Worm (Caenorhabditis elegans) whole organism, midembryonic: ENCODE measurements around the gene Y57G11C.5.
"Not testable (repeated sequence)": the region's sequence is repeated elsewhere in the genome, so short reads cannot be mapped to it uniquely, and the experiment has no call there.

Experiments used
- T22C8.4 ChIP-seq: fragments of 200-800 bp; sonication (Bioruptor generic); IDR thresholded peaks from 2 replicates; pipeline ENCODE4 v1.3.6; 2022; ENCODE audit warnings: missing genetic modification characterization, missing compliant biosample characterization
- cog-1 ChIP-seq: sonication (generic microtip); optimal IDR thresholded peaks from 2 replicates; lab custom pipeline; 2016; ENCODE audit warnings: missing genetic modification characterization, missing compliant biosample characterization
- flt-1 ChIP-seq: fragments of 200-800 bp; sonication (Bioruptor generic); IDR thresholded peaks from 2 replicates; pipeline ENCODE4 v1.3.6; 2022; ENCODE audit warnings: missing genetic modification characterization, missing compliant biosample characterization
- klf-2 ChIP-seq: fragments of 200-800 bp; sonication (Bioruptor generic); conservative IDR thresholded peaks from 2 replicates; pipeline ENCODE4 v1.3.6; 2022; ENCODE audit warnings: missing genetic modification reagents, missing genetic modification characterization, missing compliant biosample characterization
- med-1 ChIP-seq: sonication (generic microtip); optimal IDR thresholded peaks from 2 replicates; lab custom pipeline; 2017; ENCODE audit warnings: missing genetic modification characterization, mild to moderate bottlenecking, missing compliant biosample characterization, antibody characterized with exemption, missing genetic modification reagents; ENCODE audit not compliant: insufficient read depth
- ref-1 ChIP-seq: fragments of 200-800 bp; sonication (Bioruptor generic); conservative IDR thresholded peaks from 2 replicates; pipeline ENCODE4 v1.3.6; 2022; ENCODE audit warnings: missing genetic modification reagents, missing genetic modification characterization, missing compliant biosample characterization
- tab-1 ChIP-seq: fragments of 200-800 bp; sonication (Bioruptor generic); IDR thresholded peaks from 2 replicates; pipeline ENCODE4 v1.3.6; 2022; ENCODE audit warnings: missing genetic modification characterization, missing compliant biosample characterization
- ztf-23 ChIP-seq: fragments of 200-800 bp; sonication (Bioruptor generic); IDR thresholded peaks from 2 replicates; pipeline ENCODE4 v1.3.6; 2022; ENCODE audit warnings: missing genetic modification reagents, missing genetic modification characterization, missing compliant biosample characterization
- ztf-29 ChIP-seq: fragments of 200-800 bp; sonication (Bioruptor generic); IDR thresholded peaks from 2 replicates; pipeline ENCODE4 v1.3.6; 2022; ENCODE audit warnings: missing genetic modification reagents, missing genetic modification characterization, missing compliant biosample characterization

The Y57G11C.5 gene

DNA sequence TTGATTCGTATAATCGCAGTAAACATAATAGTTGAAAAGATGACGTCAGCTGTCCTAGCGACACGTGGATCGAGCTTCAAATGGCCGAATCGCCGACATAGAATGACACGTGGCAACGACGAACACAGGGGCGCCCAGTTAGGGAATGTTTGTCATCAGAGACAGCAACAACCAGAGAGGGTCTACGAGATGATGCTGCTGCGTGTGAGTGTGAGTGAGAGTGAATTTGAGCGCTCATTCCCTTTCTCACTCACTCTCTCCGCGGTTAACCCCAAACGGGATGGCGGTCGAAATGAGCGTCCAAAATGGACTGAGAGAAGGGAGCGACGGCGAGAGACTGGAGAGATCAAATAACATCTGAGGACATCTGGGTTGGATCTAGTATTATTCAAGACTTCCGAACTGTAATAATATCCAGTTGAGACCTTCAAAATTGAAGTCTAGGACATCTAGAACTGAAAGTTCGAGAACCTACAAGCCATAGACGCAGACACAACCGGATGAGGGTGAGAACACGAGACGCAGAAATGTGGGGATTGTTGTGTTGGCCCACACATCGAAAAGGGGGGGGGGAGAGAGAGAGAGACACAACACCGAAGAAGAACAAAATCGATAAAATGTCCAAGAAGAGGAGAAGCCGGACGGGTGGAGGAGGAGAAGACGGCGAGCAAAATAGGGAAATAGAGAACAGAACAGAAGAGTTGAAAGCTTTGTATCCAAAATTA lies 28.8 kb upstream of the Y57G11C.5 start:
- no peak for TF ChIP-seq med-1 (GFP tag; lab: Kevin White, UChicago)
- no peak for TF ChIP-seq flt-1 (GFP tag; lab: Robert Waterston, UW)
- TF ChIP-seq ref-1, result no peak
- peak; percentile 54 for TF ChIP-seq cog-1 (tag; lab: Kevin White, UChicago)
- TF ChIP-seq ztf-29 (GFP tag; lab: Robert Waterston, UW), result peak; percentile 78; the same call in 1 of the 2 replicates
- no peak for TF ChIP-seq tab-1 (GFP tag; lab: Robert Waterston, UW)
- TF ChIP-seq ztf-23 (GFP tag; lab: Robert Waterston, UW), result no peak
- no peak for TF ChIP-seq klf-2
- TF ChIP-seq T22C8.4 (GFP tag; lab: Robert Waterston, UW), result peak; percentile 86

DNA sequence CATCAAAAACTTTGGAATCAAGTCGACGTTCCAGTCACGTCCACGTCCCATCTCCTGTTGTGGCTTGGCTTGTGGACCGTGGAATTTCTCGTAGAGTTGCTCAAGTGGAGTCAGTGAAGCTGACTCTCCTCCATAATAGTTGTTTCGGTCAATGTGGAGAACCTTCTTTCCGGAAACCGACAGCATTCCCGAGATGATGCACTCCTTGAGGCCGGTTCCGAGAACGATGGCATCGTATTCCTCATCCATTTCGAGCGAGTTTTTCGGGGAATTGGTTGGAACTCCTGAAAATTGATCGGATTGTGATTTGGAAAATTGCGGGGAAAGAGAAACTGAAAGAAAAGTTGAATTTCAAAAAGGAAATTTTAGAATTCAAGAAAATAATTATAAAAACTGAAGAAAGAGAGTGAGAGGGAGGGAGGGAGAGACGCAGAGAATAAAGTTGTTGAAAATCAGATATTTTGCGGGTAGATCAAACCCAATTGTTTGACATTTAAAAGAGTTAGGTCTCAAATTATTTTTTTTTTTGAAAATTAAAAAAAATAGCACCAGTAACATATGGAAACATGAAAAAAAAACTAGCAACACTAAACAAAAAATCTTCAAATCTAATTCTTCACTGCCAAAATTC lies 27.5 kb upstream of the Y57G11C.5 start, which contains the start of gene gdi-1:
Gene gdi-1, minus strand, starts transcription at position 286 of the 631 bp plus-strand sequence.
- TF ChIP-seq med-1 (GFP tag; lab: Kevin White, UChicago) (no peak), ztf-23 (GFP tag; lab: Robert Waterston, UW) (no peak), cog-1 (tag; lab: Kevin White, UChicago) (no peak), ref-1 (no peak), tab-1 (GFP tag; lab: Robert Waterston, UW) (no peak), flt-1 (GFP tag; lab: Robert Waterston, UW) (no peak), ztf-29 (GFP tag; lab: Robert Waterston, UW) (no peak), klf-2 (no peak), T22C8.4 (GFP tag; lab: Robert Waterston, UW) (no peak)

DNA sequence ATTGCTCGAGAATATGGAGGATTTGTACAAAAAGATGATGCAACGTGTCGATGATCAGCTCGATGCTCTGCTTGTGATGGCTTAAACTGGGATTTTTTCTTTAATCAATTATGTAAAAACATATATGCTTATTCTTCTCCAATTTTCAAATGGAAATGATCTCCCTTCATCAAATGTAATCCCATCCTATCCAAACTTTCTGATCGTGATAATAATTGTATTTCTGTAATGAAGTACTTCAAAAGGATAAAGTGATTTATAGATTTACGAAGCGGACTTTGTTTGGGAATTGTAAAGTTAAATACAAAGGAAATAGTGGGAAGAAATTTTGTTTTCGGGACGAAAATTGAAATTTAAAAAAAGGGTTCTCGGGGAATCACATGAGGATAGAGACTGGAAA lies 25.3 kb upstream of the Y57G11C.5 start:
- no peak for TF ChIP-seq ref-1
- no peak for TF ChIP-seq ztf-23 (GFP tag; lab: Robert Waterston, UW)
- no peak for TF ChIP-seq ztf-29 (GFP tag; lab: Robert Waterston, UW)
- no peak for TF ChIP-seq klf-2
- no peak for TF ChIP-seq med-1 (GFP tag; lab: Kevin White, UChicago)
- TF ChIP-seq cog-1 (tag; lab: Kevin White, UChicago), result no peak
- no peak for TF ChIP-seq T22C8.4 (GFP tag; lab: Robert Waterston, UW)
- TF ChIP-seq tab-1 (GFP tag; lab: Robert Waterston, UW), result no peak

DNA sequence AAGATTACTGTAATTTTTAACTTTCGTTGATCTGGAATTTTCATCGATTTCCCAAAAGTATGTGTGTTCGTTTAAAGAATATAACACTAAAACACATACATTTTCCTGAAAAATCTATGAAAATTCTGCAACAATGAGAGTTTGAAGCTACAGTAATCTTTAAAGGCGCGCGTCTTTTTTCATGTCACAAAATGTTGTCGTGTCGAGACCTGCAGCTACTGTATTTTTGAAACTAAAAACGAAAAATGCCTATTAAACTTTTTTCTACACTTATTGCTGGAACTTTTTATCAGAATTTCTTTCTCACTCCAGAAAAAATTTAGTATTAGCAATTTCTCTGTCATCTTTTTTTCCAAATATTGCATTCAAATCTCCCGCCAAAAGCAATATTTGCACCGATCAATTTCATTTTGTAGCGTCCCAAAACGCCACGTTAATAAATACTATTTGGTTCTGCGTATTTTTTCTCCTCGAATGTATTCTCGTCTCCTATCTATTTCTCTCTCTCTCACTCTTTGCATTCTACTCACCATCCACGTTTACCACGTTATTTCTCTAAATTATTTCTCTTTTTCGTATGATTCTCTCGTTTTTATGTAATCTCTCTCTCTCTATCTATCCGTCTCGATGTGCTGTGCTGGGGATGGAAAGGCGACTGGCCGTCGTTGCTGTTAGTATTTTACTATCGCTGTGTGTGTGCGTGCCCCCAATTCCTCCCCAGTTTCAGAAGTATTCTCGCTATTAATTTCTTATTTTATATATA lies 21.3 kb upstream of the Y57G11C.5 start, which contains the start of gene melo-1:
Gene melo-1, plus strand, starts transcription at position 658 of the 763 bp plus-strand sequence.
- TF ChIP-seq med-1 (GFP tag; lab: Kevin White, UChicago) (no peak), ref-1 (no peak), klf-2 (no peak), tab-1 (GFP tag; lab: Robert Waterston, UW) (no peak), ztf-23 (GFP tag; lab: Robert Waterston, UW) (no peak), cog-1 (tag; lab: Kevin White, UChicago) (no peak), ztf-29 (GFP tag; lab: Robert Waterston, UW) (no peak), flt-1 (GFP tag; lab: Robert Waterston, UW) (no peak), T22C8.4 (GFP tag; lab: Robert Waterston, UW) (no peak)

DNA sequence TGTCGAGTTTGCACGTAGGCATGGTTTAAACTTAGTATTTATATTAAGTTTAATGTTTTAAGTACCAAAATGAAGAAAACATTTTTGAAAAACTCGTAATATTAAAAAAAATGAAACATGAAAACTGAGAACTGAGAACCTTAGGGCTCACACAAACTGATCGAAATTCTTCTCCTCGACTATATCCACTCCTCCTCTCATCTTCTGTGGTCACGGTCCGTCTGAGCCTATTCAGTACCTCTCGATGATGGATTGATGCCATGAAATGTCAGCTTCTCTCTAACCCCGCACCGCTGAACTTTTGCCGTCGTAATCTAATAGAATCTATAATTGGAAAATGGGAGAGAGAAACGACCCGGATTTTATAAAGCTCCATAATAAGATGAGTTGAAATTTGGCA lies 19.2 kb upstream of the Y57G11C.5 start, which contains the start of gene nlp-56:
Gene nlp-56, minus strand, starts transcription at position 257 of the 400 bp plus-strand sequence.
- TF ChIP-seq klf-2, result no peak
- no peak for TF ChIP-seq med-1 (GFP tag; lab: Kevin White, UChicago)
- TF ChIP-seq T22C8.4 (GFP tag; lab: Robert Waterston, UW), result no peak
- TF ChIP-seq ztf-29 (GFP tag; lab: Robert Waterston, UW), result no peak
- no peak for TF ChIP-seq cog-1 (tag; lab: Kevin White, UChicago)
- TF ChIP-seq flt-1 (GFP tag; lab: Robert Waterston, UW), result no peak
- no peak for TF ChIP-seq ref-1
- no peak for TF ChIP-seq tab-1 (GFP tag; lab: Robert Waterston, UW)
- TF ChIP-seq ztf-23 (GFP tag; lab: Robert Waterston, UW), result no peak

DNA sequence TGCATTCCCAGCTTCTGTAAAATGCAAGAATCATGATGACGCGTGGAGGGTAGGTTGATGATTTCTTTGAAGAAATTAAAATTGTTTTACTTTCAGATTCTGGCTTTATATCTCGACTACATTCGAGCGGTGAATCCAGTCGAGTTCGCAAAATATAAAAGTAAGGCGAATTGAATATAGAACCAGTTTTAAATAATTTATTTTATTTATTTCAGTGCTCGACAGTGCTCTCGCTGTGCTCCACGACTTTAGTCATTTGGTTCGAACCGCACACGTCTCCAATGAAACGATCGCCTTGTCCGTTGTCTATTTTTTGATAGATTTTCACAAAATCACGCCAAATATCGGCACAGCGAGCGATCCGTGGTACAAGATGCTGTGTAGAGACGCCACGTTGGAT lies 17.0 kb upstream of the Y57G11C.5 start, which contains the start of gene Y57G11C.1130:
Gene Y57G11C.1130, plus strand, starts transcription at position 301 of the 400 bp plus-strand sequence.
- no peak for TF ChIP-seq ztf-29 (GFP tag; lab: Robert Waterston, UW)
- TF ChIP-seq ztf-23 (GFP tag; lab: Robert Waterston, UW), result no peak
- no peak for TF ChIP-seq flt-1 (GFP tag; lab: Robert Waterston, UW)
- no peak for TF ChIP-seq med-1 (GFP tag; lab: Kevin White, UChicago)
- TF ChIP-seq ref-1, result no peak
- no peak for TF ChIP-seq cog-1 (tag; lab: Kevin White, UChicago)
- TF ChIP-seq klf-2, result no peak

DNA sequence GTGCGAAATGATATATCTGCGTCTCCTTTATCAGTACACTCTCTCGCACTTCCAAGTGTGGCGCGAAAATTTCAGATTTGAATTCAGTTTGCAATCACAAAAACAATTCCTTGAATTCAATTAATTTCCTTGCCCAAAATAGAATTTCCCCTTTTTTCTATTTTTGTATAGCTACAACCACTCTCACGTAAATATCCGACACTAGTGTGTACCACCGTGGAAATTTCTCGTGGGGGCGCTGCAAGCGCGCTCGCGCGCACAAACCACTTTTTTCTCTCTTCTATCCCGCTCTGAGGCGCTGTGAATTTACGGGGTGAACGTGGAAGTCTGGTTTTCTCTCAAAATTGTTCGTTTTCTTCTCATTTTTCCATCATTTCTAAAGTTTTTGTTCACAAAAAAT lies 16.3 kb upstream of the Y57G11C.5 start, which contains the start of gene Y57G11C.8:
Gene Y57G11C.8, plus strand, starts transcription at position 301 of the 400 bp plus-strand sequence.
- TF ChIP-seq ztf-29 (GFP tag; lab: Robert Waterston, UW) (no peak), med-1 (GFP tag; lab: Kevin White, UChicago) (no peak), T22C8.4 (GFP tag; lab: Robert Waterston, UW) (no peak), ztf-23 (GFP tag; lab: Robert Waterston, UW) (no peak), ref-1 (no peak), tab-1 (GFP tag; lab: Robert Waterston, UW) (no peak), flt-1 (GFP tag; lab: Robert Waterston, UW) (no peak), klf-2 (no peak), cog-1 (tag; lab: Kevin White, UChicago) (no peak)

DNA sequence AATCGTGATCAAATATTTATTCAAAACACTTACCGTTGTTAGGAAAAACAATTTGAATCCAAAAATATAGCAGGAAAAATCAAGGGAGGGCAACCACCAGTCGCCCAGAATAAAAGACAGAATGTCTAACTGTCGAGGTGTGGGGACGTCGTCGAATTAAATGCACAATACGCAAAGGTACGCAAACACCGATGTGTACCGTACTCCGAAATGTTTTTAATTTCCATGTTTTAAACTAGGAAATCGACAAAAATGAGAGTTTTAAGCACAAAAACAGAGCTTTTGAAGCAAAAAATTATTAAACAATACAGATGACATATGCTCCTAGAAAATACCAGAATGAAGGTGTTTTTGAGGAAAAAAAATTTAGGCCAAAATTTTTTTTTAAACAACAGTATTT lies 9.2 kb upstream of the Y57G11C.5 start, which contains the start of gene Y57G11C.51:
Gene Y57G11C.51, minus strand, starts transcription at position 101 of the 400 bp plus-strand sequence.
- TF ChIP-seq tab-1 (GFP tag; lab: Robert Waterston, UW); ztf-29 (GFP tag; lab: Robert Waterston, UW); ref-1: not testable (repeated sequence)
